Worm (Caenorhabditis elegans): ENCODE measurements around the gene srxa-8.
A peak's percentile ranks its signal among the peaks of the same experiment; 100 is the strongest.

Gene srxa-8

ce11 chrX:13353530-13353929 lies 44.9 kb upstream of the srxa-8 start:
- no peak for TF ChIP-seq pax-3 (tag; optimal IDR thresholded peaks at IDR 0.05)
- TF ChIP-seq lir-3 (tag; optimal IDR thresholded peaks at IDR 0.05; ENCODE audit: poor library complexity) = peak; percentile 17
- TF ChIP-seq sptf-1 (tag; optimal IDR thresholded peaks at IDR 0.05) = no peak
- TF ChIP-seq mdl-1 (tag; optimal IDR thresholded peaks at IDR 0.05) = peak in 1 of 2 experiments; percentile 88
- TF ChIP-seq ceh-88 (GFP tag; IDR thresholded peaks at IDR 0.05) = no peak
- peak; percentile 88 for TF ChIP-seq nhr-90 (tag; optimal IDR thresholded peaks at IDR 0.05; ENCODE audit: poor library complexity)
- TF ChIP-seq sup-37 (GFP tag; optimal IDR thresholded peaks at IDR 0.05) = peak; percentile 48
- TF ChIP-seq hlh-4 (tag; optimal IDR thresholded peaks at IDR 0.05) = no peak
- TF ChIP-seq ceh-63 (GFP tag; optimal IDR thresholded peaks at IDR 0.05) = no peak
- TF ChIP-seq ztf-4 (tag; optimal IDR thresholded peaks at IDR 0.05) = peak; percentile 72
- TF ChIP-seq blmp-1 (tag; optimal IDR thresholded peaks at IDR 0.05) = peak; percentile 94
- peak; percentile 38 for TF ChIP-seq lin-13 (GFP tag; optimal IDR thresholded peaks at IDR 0.05)
- peak; percentile 55 to 77 for TF ChIP-seq egl-27 (tag; optimal IDR thresholded peaks at IDR 0.05)
- TF ChIP-seq zip-4 (GFP tag; optimal IDR thresholded peaks at IDR 0.05) = no peak
- peak; percentile 42 for TF ChIP-seq swsn-7 (tag; optimal IDR thresholded peaks at IDR 0.05)
- TF ChIP-seq nhr-47 (tag; optimal IDR thresholded peaks at IDR 0.05) = peak; percentile 73
- TF ChIP-seq unc-30 (tag; optimal IDR thresholded peaks at IDR 0.05) = no peak
- no peak for TF ChIP-seq C34B4.2 (tag; optimal IDR thresholded peaks at IDR 0.05)
- TF ChIP-seq pag-3 (tag; optimal IDR thresholded peaks at IDR 0.05; ENCODE audit: borderline replicate concordance, insufficient read depth) = no peak
- peak; percentile 88 for TF ChIP-seq snu-23 (GFP tag; optimal IDR thresholded peaks at IDR 0.05)
- TF ChIP-seq pqm-1 (tag; optimal IDR thresholded peaks at IDR 0.05) = no peak
- no peak for TF ChIP-seq ceh-8 (GFP tag; optimal IDR thresholded peaks at IDR 0.05)
- TF ChIP-seq snpc-4 (tag; optimal IDR thresholded peaks at IDR 0.05) = no peak
- no peak for TF ChIP-seq egl-13 (tag; optimal IDR thresholded peaks at IDR 0.05)
- no peak for TF ChIP-seq ces-1 (GFP tag; optimal IDR thresholded peaks at IDR 0.05)
- TF ChIP-seq nhr-77 (tag; optimal IDR thresholded peaks at IDR 0.05) = peak; percentile 57
- TF ChIP-seq lin-14 (GFP tag; optimal IDR thresholded peaks at IDR 0.05) = peak; percentile 92
- TF ChIP-seq lsy-2 (tag; optimal IDR thresholded peaks at IDR 0.05) = peak; percentile 36 to 79
- no peak for TF ChIP-seq mab-9 (GFP tag; IDR thresholded peaks at IDR 0.05)
- peak; percentile 15 for TF ChIP-seq nhr-237 (tag; optimal IDR thresholded peaks at IDR 0.05)
- no peak for TF ChIP-seq nhr-12 (tag; optimal IDR thresholded peaks at IDR 0.05)
- peak in 2 of 3 experiments; percentile 6 to 22 for TF ChIP-seq dpl-1 (GFP tag; optimal IDR thresholded peaks at IDR 0.05)
- TF ChIP-seq C04F5.9 (tag; optimal IDR thresholded peaks at IDR 0.05) = no peak
- TF ChIP-seq nhr-19 (GFP tag; conservative IDR thresholded peaks at IDR 0.05) = peak; percentile 98
- no peak for TF ChIP-seq F16B12.6 (tag; optimal IDR thresholded peaks at IDR 0.05)
- TF ChIP-seq ama-1 (optimal IDR thresholded peaks at IDR 0.05) = no peak
- TF ChIP-seq jun-1 (tag; optimal IDR thresholded peaks at IDR 0.05) = peak; percentile 67
- TF ChIP-seq lin-35 (GFP tag; optimal IDR thresholded peaks at IDR 0.05) = peak in 1 of 2 experiments; percentile 84
- no peak for TF ChIP-seq unc-86 (tag; optimal IDR thresholded peaks at IDR 0.05)
- no peak for TF ChIP-seq dsc-1 (tag; optimal IDR thresholded peaks at IDR 0.05)
- peak; percentile 41 for TF ChIP-seq nhr-76 (tag; optimal IDR thresholded peaks at IDR 0.05)
- TF ChIP-seq hlh-17 (GFP tag; optimal IDR thresholded peaks at IDR 0.05; ENCODE audit: borderline replicate concordance) = no peak
- TF ChIP-seq alr-1 (tag; optimal IDR thresholded peaks at IDR 0.05; ENCODE audit: borderline replicate concordance) = no peak
- TF ChIP-seq nhr-20 (tag; optimal IDR thresholded peaks at IDR 0.05) = peak; percentile 99
- no peak for TF ChIP-seq nhr-28 (tag; optimal IDR thresholded peaks at IDR 0.05)
- no peak for TF ChIP-seq ets-5 (GFP tag; IDR thresholded peaks at IDR 0.05)
- TF ChIP-seq mep-1 (tag; optimal IDR thresholded peaks at IDR 0.05) = peak; percentile 65
- TF ChIP-seq hpl-2 (GFP tag; optimal IDR thresholded peaks at IDR 0.05) = no peak
- TF ChIP-seq grh-1 (GFP tag; IDR thresholded peaks at IDR 0.05) = peak; percentile 77
- TF ChIP-seq nhr-85 (tag) = peak; percentile 99
- no peak for TF ChIP-seq skn-1 (tag; optimal IDR thresholded peaks at IDR 0.05)
- TF ChIP-seq lin-39 (tag; optimal IDR thresholded peaks at IDR 0.05) = no peak
